Worm (Caenorhabditis elegans): Measurements from ENCODE around the gene odr-8.

DNA sequence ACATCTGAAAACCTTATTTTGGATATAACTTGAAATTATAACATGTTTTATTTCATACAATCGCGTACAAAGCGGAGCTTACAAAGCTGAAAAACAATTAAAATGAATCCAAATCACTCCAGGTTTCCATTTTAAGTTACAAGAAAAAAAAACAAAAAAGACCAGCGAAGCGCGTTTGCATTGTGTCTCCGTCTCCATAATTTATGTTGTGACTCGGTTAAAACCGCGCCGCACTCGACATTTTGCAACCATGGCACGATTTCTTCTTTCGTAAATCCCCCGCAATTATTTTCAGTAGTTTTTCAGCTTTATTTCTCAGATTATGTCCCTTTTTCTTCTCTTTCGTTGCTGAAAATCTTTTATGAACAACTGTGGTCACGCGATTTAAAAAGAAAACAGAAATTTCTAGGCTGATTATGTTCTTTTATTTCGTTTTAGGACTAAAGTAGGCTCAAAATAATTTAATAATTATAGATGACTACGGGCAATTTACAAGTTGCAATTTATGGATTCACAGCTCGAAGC lies 3.0 kb upstream of the odr-8 start, which contains the start of the genes F38A5.2 and dnj-11:
- no peak for TF ChIP-seq unc-62 (GFP tag; optimal IDR thresholded peaks at IDR 0.05)
- TF ChIP-seq ces-1 (GFP tag; optimal IDR thresholded peaks at IDR 0.05): peak; percentile 75
- no peak for TF ChIP-seq snpc-4 (tag; optimal IDR thresholded peaks at IDR 0.05)
- no peak for TF ChIP-seq elt-3 (tag; optimal IDR thresholded peaks at IDR 0.05)
- TF ChIP-seq pha-4 (tag; optimal IDR thresholded peaks at IDR 0.05): peak; percentile 64
- TF ChIP-seq ztf-11 (tag; optimal IDR thresholded peaks at IDR 0.05): no peak
- peak; percentile 78 for TF ChIP-seq nhr-237 (tag; optimal IDR thresholded peaks at IDR 0.05)
- no peak for TF ChIP-seq drap-1 (GFP tag; optimal IDR thresholded peaks at IDR 0.05)
- TF ChIP-seq nhr-28 (tag; optimal IDR thresholded peaks at IDR 0.05): no peak

All from whole organism, mixed stage, embryonic.